Fruit fly (Drosophila melanogaster) whole organism, adult: Measurements from ENCODE around the gene ph-d.

ENCODE experiments used
- CG11617 ChIP-seq: fragments of 200-800 bp; sonication (Bioruptor generic); optimal IDR thresholded peaks from 2 replicates; lab custom pipeline; 2017; ENCODE audit warnings: mild to moderate bottlenecking, missing biosample characterization, missing genetic modification reagents, missing genetic modification characterization
- cnc ChIP-seq, 2 experiments: fragments of >200 bp; optimal IDR thresholded peaks; 2 replicates each; lab custom pipeline; 2017
- kay ChIP-seq: fragments of 200-800 bp; sonication (Bioruptor generic); peaks from one replicate; lab custom pipeline; 2016; ENCODE audit warnings: missing biosample characterization, missing genetic modification characterization, borderline replicate concordance
- ovo ChIP-seq: fragments of 200-800 bp; sonication (Bioruptor generic); optimal IDR thresholded peaks from 2 replicates; lab custom pipeline; 2016; ENCODE audit warnings: missing biosample characterization, missing genetic modification characterization

DNA sequence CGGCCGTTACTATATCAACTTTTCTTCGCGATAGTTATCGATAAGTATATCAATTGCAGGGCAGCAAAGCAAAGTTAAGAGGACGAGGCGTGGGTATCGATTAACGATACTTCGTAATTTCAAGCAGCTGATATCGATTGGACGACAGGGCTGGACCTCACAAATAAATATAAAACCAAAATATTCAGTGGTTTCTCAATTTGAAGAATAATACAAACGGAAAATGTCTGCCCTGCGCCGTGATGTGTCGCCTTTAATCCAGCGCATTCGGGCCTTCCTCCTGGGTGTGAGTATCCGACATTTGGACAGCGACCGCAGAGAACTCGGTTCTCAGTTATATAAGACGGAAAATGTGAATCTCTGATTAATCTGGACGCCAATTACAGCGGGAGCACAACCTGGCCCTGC, 49.3 kb upstream of the ph-d start, which contains the start of gene ND-B14.5A:
- no peak for TF ChIP-seq cnc (optimal IDR thresholded peaks at IDR 0.05; lab: Kevin White, UChicago)
- peak; percentile 19 for TF ChIP-seq CG11617 (GFP tag; lab: Kevin White, UChicago)
- no peak for TF ChIP-seq kay
- TF ChIP-seq ovo (GFP tag; lab: Kevin White, UChicago) = no peak
